Fruit fly (Drosophila melanogaster): ENCODE measurements around the gene CG11384.
A peak's percentile ranks its signal among the peaks of the same experiment; 100 is the strongest.

Gene CG11384

DNA sequence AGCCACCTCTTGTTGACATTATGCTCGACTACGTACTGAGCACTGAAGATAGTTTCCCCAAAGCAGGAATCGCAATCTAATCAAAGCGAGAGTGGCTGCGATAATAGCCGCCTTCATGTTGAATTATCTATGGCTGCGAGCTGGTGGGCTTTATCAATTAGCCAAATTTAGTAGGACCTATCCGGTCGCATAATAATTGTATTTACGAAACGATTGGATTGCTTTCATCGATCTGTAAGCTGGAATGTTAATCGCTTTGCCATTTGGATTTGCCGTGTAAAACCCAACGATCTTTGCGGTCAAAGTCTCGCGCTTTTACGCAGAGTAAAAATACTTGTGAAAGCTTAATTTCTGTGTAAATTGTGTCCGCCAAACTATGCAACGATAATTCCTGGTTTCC is at the start of gene CG11384:
Gene CG11384, minus strand, starts transcription at position 43 of the 400 bp plus-strand sequence.
- TF ChIP-seq sage (GFP tag; optimal IDR thresholded peaks at IDR 0.05) (no peak), Rel (GFP tag; optimal IDR thresholded peaks at IDR 0.05) (no peak), Rel (tag; optimal IDR thresholded peaks at IDR 0.05) (no peak), Dif (GFP tag; optimal IDR thresholded peaks at IDR 0.05; ENCODE audit: partially characterized antibody) (no peak), CG32264 (GFP tag; optimal IDR thresholded peaks at IDR 0.05) (no peak), lola (GFP tag; optimal IDR thresholded peaks at IDR 0.05) (no peak), pan (optimal IDR thresholded peaks at IDR 0.05) (no peak), Mio (GFP tag; optimal IDR thresholded peaks at IDR 0.05) (no peak), Hnf4 (GFP tag; optimal IDR thresholded peaks at IDR 0.05) (no peak), psq (GFP tag; optimal IDR thresholded peaks at IDR 0.05) (no peak), usp (GFP tag; optimal IDR thresholded peaks at IDR 0.05) (no peak), Sp1 (GFP tag; optimal IDR thresholded peaks at IDR 0.05) (no peak), CrebA (GFP tag; optimal IDR thresholded peaks at IDR 0.05; ENCODE audit: borderline replicate concordance) (no peak), foxo (GFP tag; optimal IDR thresholded peaks at IDR 0.05) (no peak), ey (GFP tag; optimal IDR thresholded peaks at IDR 0.05) (no peak)

DNA sequence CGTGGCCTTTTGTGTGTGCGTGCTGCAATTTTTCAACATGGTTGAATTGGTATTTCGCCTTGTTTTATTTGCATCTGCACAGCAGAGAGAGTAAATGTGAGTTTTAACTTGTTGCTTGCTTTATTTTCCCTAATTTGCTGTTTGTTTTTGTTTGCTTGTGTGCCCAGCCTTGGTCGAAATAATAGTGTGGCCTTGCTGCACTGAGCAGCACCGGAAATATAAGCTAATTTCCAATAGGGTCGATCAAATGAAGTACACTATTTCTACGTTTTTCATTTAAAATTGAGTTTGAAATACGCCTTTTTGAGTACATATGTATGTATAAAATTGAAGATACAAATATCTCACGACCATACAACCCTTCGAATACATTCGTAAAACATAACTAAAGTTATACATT is 40.8 kb upstream of the CG11384 start:
- no peak for TF ChIP-seq Rel (GFP tag; optimal IDR thresholded peaks at IDR 0.05)
- TF ChIP-seq Rel (tag; optimal IDR thresholded peaks at IDR 0.05): no peak
- TF ChIP-seq dmrt93B (GFP tag; optimal IDR thresholded peaks at IDR 0.05): no peak
- TF ChIP-seq woc (GFP tag; optimal IDR thresholded peaks at IDR 0.05): no peak
- no peak for TF ChIP-seq sage (GFP tag; optimal IDR thresholded peaks at IDR 0.05)
- TF ChIP-seq HLH106 (tag; optimal IDR thresholded peaks at IDR 0.05): no peak
- no peak for TF ChIP-seq N (GFP tag; optimal IDR thresholded peaks at IDR 0.05)
- no peak for TF ChIP-seq dl (GFP tag; optimal IDR thresholded peaks at IDR 0.05; ENCODE audit: insufficient read depth in 1 of 2, partially characterized antibody in 2 of 2)
- TF ChIP-seq Myc (optimal IDR thresholded peaks at IDR 0.05): no peak
- TF ChIP-seq Abd-B (GFP tag; optimal IDR thresholded peaks at IDR 0.05): no peak
- TF ChIP-seq ey (GFP tag; optimal IDR thresholded peaks at IDR 0.05): no peak
- no peak for TF ChIP-seq sv (GFP tag; optimal IDR thresholded peaks at IDR 0.05)

DNA sequence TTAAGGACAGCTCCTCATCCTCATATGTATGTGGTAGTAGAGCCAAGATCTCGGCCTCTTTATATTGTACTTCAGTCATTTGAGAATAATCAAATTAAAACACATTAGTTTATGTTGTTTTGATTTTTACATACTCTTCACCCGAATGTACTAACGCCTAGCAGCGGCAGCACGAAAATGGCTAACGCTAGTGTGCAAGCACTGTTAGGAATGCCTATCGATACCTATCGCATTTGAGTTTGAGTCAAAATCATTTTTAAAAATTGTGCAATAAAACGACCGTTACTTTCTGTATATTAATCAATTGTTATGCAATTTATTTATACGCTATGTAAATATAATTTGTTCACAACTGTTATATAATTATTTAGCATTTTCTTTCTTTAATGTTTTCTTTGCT is 39.2 kb upstream of the CG11384 start, which contains the start of gene CG11398:
Gene CG11398, minus strand, starts transcription at position 157 of the 400 bp plus-strand sequence.
- TF ChIP-seq h (GFP tag; optimal IDR thresholded peaks at IDR 0.05) (no peak), Sp1 (GFP tag; optimal IDR thresholded peaks at IDR 0.05) (no peak), ey (GFP tag; optimal IDR thresholded peaks at IDR 0.05) (no peak), rgr (GFP tag; optimal IDR thresholded peaks at IDR 0.05) (no peak), Hr78 (GFP tag; optimal IDR thresholded peaks at IDR 0.05) (no peak), br (GFP tag; optimal IDR thresholded peaks at IDR 0.05) (no peak), CG32264 (GFP tag; optimal IDR thresholded peaks at IDR 0.05) (no peak)

DNA sequence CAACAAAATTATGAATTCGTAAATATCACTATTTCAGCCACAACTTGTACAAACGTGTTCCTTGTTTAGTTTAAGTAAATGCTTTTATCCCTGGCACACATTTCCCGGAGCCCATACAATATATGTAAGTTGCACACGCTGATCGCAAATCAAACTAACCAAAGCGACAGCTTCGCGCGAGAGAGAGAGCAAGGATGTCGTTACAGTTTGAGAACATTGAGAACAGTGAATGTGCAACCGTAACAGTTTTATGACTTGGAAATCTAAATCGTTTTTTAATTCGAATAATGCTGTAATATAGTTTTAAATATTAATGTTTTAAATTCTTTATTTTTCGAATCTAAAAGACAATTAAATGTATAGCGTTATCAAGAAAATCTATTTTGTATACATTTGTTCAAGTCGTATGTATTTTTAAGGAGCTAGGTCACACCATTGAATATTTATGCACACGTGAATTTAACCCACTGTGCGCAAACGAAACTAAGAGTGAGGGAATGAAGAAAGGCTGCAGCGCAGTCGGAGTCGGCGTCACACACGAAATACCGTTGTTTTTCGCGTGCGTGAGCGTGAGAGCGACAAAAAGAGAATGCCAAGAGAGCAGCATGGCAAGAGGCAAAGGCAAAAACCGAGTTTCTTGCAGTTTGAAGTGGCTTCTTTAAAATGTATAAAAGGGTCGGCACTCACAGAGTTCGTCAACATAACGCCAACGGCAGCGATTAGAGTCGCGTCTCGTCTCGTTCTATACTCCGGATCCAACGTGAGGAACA is 33.6 kb upstream of the CG11384 start, which contains the start of gene CG11382:
Gene CG11382, plus strand, starts transcription at position 720 of the 770 bp plus-strand sequence.
- TF ChIP-seq fru (GFP tag; optimal IDR thresholded peaks at IDR 0.05): peak; percentile 21
- no peak for TF ChIP-seq jim (GFP tag; optimal IDR thresholded peaks at IDR 0.05)

DNA sequence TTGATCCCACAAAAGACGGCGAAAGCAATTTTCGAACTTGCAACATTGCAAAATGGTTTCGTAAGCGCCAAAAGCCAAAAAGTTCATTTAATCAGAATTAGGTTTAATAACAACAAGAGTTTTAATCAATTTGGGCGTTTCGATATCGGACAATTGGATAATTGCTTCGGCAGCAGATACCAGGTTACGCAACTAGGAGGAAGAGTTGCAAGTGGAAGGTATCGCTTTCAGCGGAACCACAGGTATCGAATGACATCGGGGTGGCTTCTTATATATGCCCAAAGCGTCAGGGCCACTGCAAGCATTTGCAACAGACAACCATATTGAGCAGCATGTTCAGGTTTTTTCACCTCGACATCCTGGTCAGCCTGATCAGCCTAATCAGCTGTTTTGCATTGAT is 30.6 kb upstream of the CG11384 start, which contains the start of gene CG14624:
Gene CG14624, plus strand, starts transcription at position 301 of the 400 bp plus-strand sequence.
- TF ChIP-seq CrebA (GFP tag; optimal IDR thresholded peaks at IDR 0.05; ENCODE audit: borderline replicate concordance): no peak
- no peak for TF ChIP-seq tai (GFP tag; optimal IDR thresholded peaks at IDR 0.05)
- no peak for TF ChIP-seq br (GFP tag; optimal IDR thresholded peaks at IDR 0.05)
- no peak for TF ChIP-seq sv (GFP tag; optimal IDR thresholded peaks at IDR 0.05)
- no peak for TF ChIP-seq ey (GFP tag; optimal IDR thresholded peaks at IDR 0.05)
- TF ChIP-seq lola (GFP tag; optimal IDR thresholded peaks at IDR 0.05): no peak
- no peak for TF ChIP-seq jim (GFP tag; optimal IDR thresholded peaks at IDR 0.05)

DNA sequence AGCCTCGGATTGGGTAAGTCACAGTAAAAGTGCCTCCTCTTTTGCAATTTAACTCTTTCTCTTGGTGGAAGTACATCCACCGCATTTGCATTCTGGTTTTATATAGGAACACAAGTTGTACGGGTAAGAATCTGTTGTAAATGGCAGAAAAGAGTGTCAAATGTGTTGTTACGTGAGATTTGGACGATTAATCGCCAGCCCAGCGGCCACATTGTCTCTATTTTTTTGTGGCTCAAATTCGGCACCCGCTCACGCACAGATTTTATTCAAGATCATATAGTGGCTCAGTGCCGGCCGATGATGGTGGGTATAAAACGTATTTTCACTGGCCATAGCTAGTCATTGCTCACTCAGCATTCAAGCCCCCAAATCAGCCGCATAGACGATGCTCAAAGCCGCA is 27.6 kb upstream of the CG11384 start, which contains the start of gene CG11381:
Gene CG11381, plus strand, starts transcription at position 301 of the 400 bp plus-strand sequence.
- no peak for TF ChIP-seq ey (GFP tag; optimal IDR thresholded peaks at IDR 0.05)
- TF ChIP-seq Hnf4 (GFP tag; optimal IDR thresholded peaks at IDR 0.05): no peak
- TF ChIP-seq psq (GFP tag; optimal IDR thresholded peaks at IDR 0.05): no peak
- no peak for TF ChIP-seq Mio (GFP tag; optimal IDR thresholded peaks at IDR 0.05)
- no peak for TF ChIP-seq OdsH (GFP tag; optimal IDR thresholded peaks at IDR 0.05)
- TF ChIP-seq CG9705 (GFP tag; optimal IDR thresholded peaks at IDR 0.05): no peak
- no peak for TF ChIP-seq Jra (GFP tag; optimal IDR thresholded peaks at IDR 0.05)
- no peak for TF ChIP-seq br (GFP tag; optimal IDR thresholded peaks at IDR 0.05)
- TF ChIP-seq HLH106 (tag; optimal IDR thresholded peaks at IDR 0.05): no peak
- TF ChIP-seq pan (optimal IDR thresholded peaks at IDR 0.05): no peak
- no peak for TF ChIP-seq Rel (GFP tag; optimal IDR thresholded peaks at IDR 0.05)
- TF ChIP-seq Rel (tag; optimal IDR thresholded peaks at IDR 0.05): no peak
- no peak for TF ChIP-seq Hr83 (GFP tag; optimal IDR thresholded peaks at IDR 0.05; ENCODE audit: poor library complexity, severe bottlenecking)
- no peak for TF ChIP-seq usp (GFP tag; optimal IDR thresholded peaks at IDR 0.05)
- TF ChIP-seq CrebA (GFP tag; optimal IDR thresholded peaks at IDR 0.05; ENCODE audit: borderline replicate concordance): no peak
- TF ChIP-seq N (GFP tag; optimal IDR thresholded peaks at IDR 0.05): no peak
- TF ChIP-seq woc (GFP tag; optimal IDR thresholded peaks at IDR 0.05): no peak
- no peak for TF ChIP-seq dmrt93B (GFP tag; optimal IDR thresholded peaks at IDR 0.05)

All from whole organism, wandering third instar larva.